Worm (Caenorhabditis elegans) whole organism, L2 larva: ENCODE measurements around the gene nas-20.
"Not testable (repeated sequence)": the region's sequence is repeated elsewhere in the genome, so short reads cannot be mapped to it uniquely, and the experiment has no call there.

Source experiments
- C34F6.9 ChIP-seq: fragments of 150-350 bp; optimal IDR thresholded peaks from 2 replicates; lab custom pipeline; 2014; ENCODE audit warnings: missing biosample characterization, missing genetic modification characterization
- R02D3.7 ChIP-seq: fragments of 150-350 bp; optimal IDR thresholded peaks from 2 replicates; lab custom pipeline; 2014; ENCODE audit warnings: missing biosample characterization, missing genetic modification characterization
- Y55F3AM.14 ChIP-seq: fragments of 200-800 bp; sonication (Bioruptor generic); optimal IDR thresholded peaks from 2 replicates; lab custom pipeline; 2018; ENCODE audit warnings: mild to moderate bottlenecking, missing genetic modification characterization, missing compliant biosample characterization
- ZK546.5 ChIP-seq: sonication (generic microtip); optimal IDR thresholded peaks from 2 replicates; lab custom pipeline; 2017; ENCODE audit warnings: missing biosample characterization, missing genetic modification characterization
- alr-1 ChIP-seq: fragments of 150-350 bp; optimal IDR thresholded peaks from 2 replicates; lab custom pipeline; 2014; ENCODE audit warnings: missing biosample characterization, missing genetic modification characterization
- aly-2 ChIP-seq: fragments of 150-350 bp; optimal IDR thresholded peaks from 2 replicates; lab custom pipeline; 2014; ENCODE audit warnings: missing biosample characterization, missing genetic modification characterization
- ama-1 ChIP-seq: fragments of 150-350 bp; optimal IDR thresholded peaks from 2 replicates; lab custom pipeline; 2018; ENCODE audit warnings: inconsistent platforms
- blmp-1 ChIP-seq: sonication (generic microtip); optimal IDR thresholded peaks from 2 replicates; lab custom pipeline; 2017; ENCODE audit warnings: missing genetic modification characterization, mild to moderate bottlenecking, missing compliant biosample characterization, antibody characterized with exemption, moderate library complexity; ENCODE audit not compliant: insufficient read depth
- ceh-82 ChIP-seq: fragments of 150-350 bp; optimal IDR thresholded peaks from 2 replicates; lab custom pipeline; 2014; ENCODE audit warnings: missing biosample characterization, missing genetic modification characterization
- crh-2 ChIP-seq: sonication (generic microtip); optimal IDR thresholded peaks from 2 replicates; lab custom pipeline; 2017; ENCODE audit warnings: missing biosample characterization, missing genetic modification characterization
- elt-1 ChIP-seq: fragments of 150-350 bp; optimal IDR thresholded peaks from 2 replicates; lab custom pipeline; 2014; ENCODE audit warnings: missing biosample characterization, missing genetic modification characterization
- fos-1 ChIP-seq: fragments of 150-350 bp; optimal IDR thresholded peaks from 2 replicates; lab custom pipeline; 2014; ENCODE audit warnings: missing biosample characterization, missing genetic modification characterization
- gmeb-1 ChIP-seq: fragments of 150-350 bp; optimal IDR thresholded peaks from 2 replicates; lab custom pipeline; 2014; ENCODE audit warnings: missing biosample characterization, missing genetic modification characterization
- lin-13 ChIP-seq: fragments of 150-350 bp; optimal IDR thresholded peaks from 2 replicates; lab custom pipeline; 2014; ENCODE audit warnings: missing biosample characterization, missing genetic modification reagents, missing genetic modification characterization
- lin-39 ChIP-seq: fragments of 150-350 bp; optimal IDR thresholded peaks from 2 replicates; lab custom pipeline; 2014; ENCODE audit warnings: missing biosample characterization, missing genetic modification reagents, missing genetic modification characterization
- lsy-2 ChIP-seq, 2 experiments: fragments of 150-350 bp in 1 of 2; sonication (generic microtip) in 1 of 2; optimal IDR thresholded peaks; 2 replicates each; lab custom pipeline; 2014 to 2017; ENCODE audit warnings: missing biosample characterization in 2 of 2, missing genetic modification characterization in 2 of 2
- mab-5 ChIP-seq: fragments of 150-350 bp; optimal IDR thresholded peaks from 2 replicates; lab custom pipeline; 2014; ENCODE audit warnings: missing biosample characterization, missing genetic modification characterization
- mbf-1 ChIP-seq: sonication (generic microtip); optimal IDR thresholded peaks from 2 replicates; lab custom pipeline; 2017; ENCODE audit warnings: missing biosample characterization, missing genetic modification characterization
- nhr-10 ChIP-seq: sonication (generic microtip); optimal IDR thresholded peaks from 2 replicates; lab custom pipeline; 2017; ENCODE audit warnings: missing biosample characterization, missing genetic modification characterization
- nhr-11 ChIP-seq: fragments of 150-350 bp; optimal IDR thresholded peaks from 2 replicates; lab custom pipeline; 2014; ENCODE audit warnings: missing biosample characterization, missing genetic modification characterization
- nhr-12 ChIP-seq: fragments of 150-350 bp; optimal IDR thresholded peaks from 2 replicates; lab custom pipeline; 2014; ENCODE audit warnings: missing biosample characterization, missing genetic modification characterization
- nhr-21 ChIP-seq: fragments of 150-350 bp; optimal IDR thresholded peaks from 2 replicates; lab custom pipeline; 2014; ENCODE audit warnings: missing biosample characterization, missing genetic modification characterization
- nhr-23 ChIP-seq: fragments of 150-350 bp; optimal IDR thresholded peaks from 2 replicates; lab custom pipeline; 2014; ENCODE audit warnings: missing biosample characterization, missing genetic modification reagents, missing genetic modification characterization
- nhr-237 ChIP-seq: fragments of 150-350 bp; optimal IDR thresholded peaks from 2 replicates; lab custom pipeline; 2014; ENCODE audit warnings: missing biosample characterization, missing genetic modification characterization
- peb-1 ChIP-seq: fragments of 150-350 bp; optimal IDR thresholded peaks from 2 replicates; lab custom pipeline; 2014; ENCODE audit warnings: missing biosample characterization, missing genetic modification characterization
- sem-4 ChIP-seq: fragments of 150-350 bp; optimal IDR thresholded peaks from 2 replicates; lab custom pipeline; 2014; ENCODE audit warnings: missing biosample characterization, missing genetic modification reagents, missing genetic modification characterization
- skn-1 ChIP-seq: sonication (generic microtip); optimal IDR thresholded peaks from 2 replicates; lab custom pipeline; 2017; ENCODE audit warnings: missing biosample characterization, missing genetic modification characterization
- sma-3 ChIP-seq: sonication (generic microtip); optimal IDR thresholded peaks from 2 replicates; lab custom pipeline; 2016; ENCODE audit warnings: missing genetic modification reagents, missing genetic modification characterization, missing compliant biosample characterization
- sma-9 ChIP-seq, 2 experiments: fragments of 150-350 bp in 1 of 2; sonication (generic microtip) in 1 of 2; optimal IDR thresholded peaks; 2 replicates each; lab custom pipeline; 2014 to 2016; ENCODE audit warnings: missing genetic modification characterization in 2 of 2, mild to moderate bottlenecking in 1 of 2, missing biosample characterization in 1 of 2, missing compliant biosample characterization in 1 of 2, missing genetic modification reagents in 1 of 2, moderate library complexity in 1 of 2
- snpc-4 ChIP-seq: fragments of 150-350 bp; optimal IDR thresholded peaks from 2 replicates; lab custom pipeline; 2014; ENCODE audit warnings: missing biosample characterization, missing genetic modification characterization
- unc-39 ChIP-seq: fragments of 150-350 bp; optimal IDR thresholded peaks from 2 replicates; lab custom pipeline; 2014; ENCODE audit warnings: missing biosample characterization, missing genetic modification characterization
- unc-55 ChIP-seq: fragments of 150-350 bp; sonication (generic microtip); optimal IDR thresholded peaks from 3 replicates; lab custom pipeline; 2014; ENCODE audit warnings: missing biosample characterization, missing genetic modification reagents, missing genetic modification characterization
- zag-1 ChIP-seq: fragments of 150-350 bp; optimal IDR thresholded peaks from 2 replicates; lab custom pipeline; 2014; ENCODE audit warnings: missing biosample characterization, missing genetic modification characterization
- ztf-1 ChIP-seq: fragments of 200-800 bp; sonication (Bioruptor generic); conservative IDR thresholded peaks from 2 replicates; pipeline ENCODE4 v1.3.6; 2022; ENCODE audit warnings: missing genetic modification characterization, missing compliant biosample characterization
- ztf-4 ChIP-seq: fragments of 150-350 bp; optimal IDR thresholded peaks from 2 replicates; lab custom pipeline; 2014; ENCODE audit warnings: missing biosample characterization, missing genetic modification characterization

The nas-20 gene

DNA sequence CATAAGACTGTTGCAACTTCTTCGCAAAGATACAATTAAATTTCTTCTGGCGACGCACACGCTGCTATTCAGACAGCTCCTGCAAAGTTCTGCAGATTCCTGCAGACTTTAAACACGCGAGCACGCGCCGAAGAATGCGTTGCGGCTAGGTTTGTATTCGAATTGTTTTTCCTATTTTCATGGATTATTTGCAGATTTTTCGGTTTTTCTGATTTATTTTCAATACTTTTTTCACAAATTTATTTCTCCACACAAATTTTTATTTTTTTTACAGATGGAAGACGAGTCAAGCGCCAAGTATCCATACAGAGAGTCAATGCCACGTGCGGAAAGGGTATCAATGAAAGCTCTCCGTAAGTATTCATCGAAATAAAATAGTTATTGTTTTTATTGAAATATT lies 3.5 kb upstream of the nas-20 start, which contains the start of gene T11F9.7:
Gene T11F9.7 (plus strand): TSS at position 301 of the 400 bp plus-strand sequence.
- TF ChIP-seq skn-1 (tag; lab: Kevin White, UChicago); crh-2 (tag; lab: Kevin White, UChicago); sma-3 (GFP tag; lab: Kevin White, UChicago): not testable (repeated sequence)

DNA sequence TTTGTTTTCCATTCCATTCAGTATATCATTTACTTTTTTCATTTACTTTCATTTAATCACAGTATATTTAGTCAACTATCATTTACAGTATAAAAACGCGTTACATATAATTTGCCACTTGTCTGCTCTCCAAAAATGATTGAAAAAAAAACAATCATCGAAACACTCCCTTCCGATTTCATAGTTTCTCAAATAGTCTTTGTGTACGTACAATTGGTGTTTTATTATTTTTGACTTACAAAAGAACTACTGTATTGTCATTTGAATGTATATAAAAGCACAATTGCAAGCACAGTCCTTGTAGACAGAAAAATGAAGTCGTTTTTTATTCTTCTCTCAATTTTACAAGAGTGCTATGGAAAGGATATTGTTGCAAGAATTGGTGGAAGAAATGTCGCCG lies 2.3 kb upstream of the nas-20 start, which contains the start of gene nas-22:
Gene nas-22 (plus strand): TSS at position 301 of the 400 bp plus-strand sequence.
- TF ChIP-seq elt-1 (tag; lab: Kevin White, UChicago), result no peak
- no peak for TF ChIP-seq unc-55 (GFP tag; lab: Kevin White, UChicago)
- no peak for TF ChIP-seq zag-1 (tag; lab: Kevin White, UChicago)
- TF ChIP-seq ZK546.5 (tag; lab: Kevin White, UChicago), result no peak
- TF ChIP-seq ztf-4, result no peak
- TF ChIP-seq sma-9 (GFP tag; optimal IDR thresholded peaks at IDR 0.05; lab: Kevin White, UChicago), result no peak
- TF ChIP-seq sma-9 (tag; optimal IDR thresholded peaks at IDR 0.05; lab: Kevin White, UChicago), result no peak
- TF ChIP-seq fos-1 (tag; lab: Kevin White, UChicago), result no peak

- peak; percentile 54 for TF ChIP-seq sma-9 (GFP tag; optimal IDR thresholded peaks at IDR 0.05; lab: Kevin White, UChicago)
- no peak for TF ChIP-seq sma-9 (tag; optimal IDR thresholded peaks at IDR 0.05; lab: Kevin White, UChicago)
- no peak for TF ChIP-seq mab-5
- TF ChIP-seq fos-1 (tag; lab: Kevin White, UChicago), result peak; percentile 82
- TF ChIP-seq crh-2 (tag; lab: Kevin White, UChicago), result peak; percentile 21
Observed at ce11 chrV:11470210-11470713, 1.8 kb downstream of the nas-20 start, which contains the start of gene aat-6. Gene aat-6, minus strand, starts transcription at chrV:11470663.

DNA sequence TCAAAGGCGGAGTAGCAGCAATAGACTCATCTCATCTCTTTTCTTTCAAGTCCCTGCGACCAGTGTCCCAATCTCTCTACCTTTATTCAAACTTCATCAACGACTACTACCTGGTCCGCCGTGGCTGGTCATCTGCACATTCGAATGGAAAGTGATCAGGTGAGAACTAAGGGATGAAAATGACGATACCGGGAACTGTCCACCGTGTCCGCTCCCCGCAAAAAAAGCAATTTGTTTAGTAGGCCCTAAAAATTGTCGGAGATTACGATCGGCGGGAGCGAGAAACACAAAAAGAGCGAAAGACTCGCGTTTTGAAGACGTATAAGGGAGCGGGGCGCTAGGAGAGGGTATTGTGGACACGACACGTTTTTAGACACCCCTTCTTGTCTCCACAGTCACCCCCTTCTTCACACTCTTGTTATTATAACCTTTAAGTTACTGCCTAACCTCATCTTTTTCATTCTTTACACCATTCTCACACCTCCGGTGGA lies 9.1 kb downstream of the nas-20 start, which contains the start of gene zipt-16:
Gene zipt-16 (plus strand): TSS at position 51 of the 491 bp plus-strand sequence.
- TF ChIP-seq ztf-1 (0 out of 2 replicates have a peak, but pooled peaks have one; percentile 60), nhr-21 (tag; lab: Kevin White, UChicago) (no peak)

- TF ChIP-seq mab-5 (no peak), mbf-1 (tag; lab: Kevin White, UChicago) (no peak), sma-3 (GFP tag; lab: Kevin White, UChicago) (no peak), Y55F3AM.14 (GFP tag; lab: Kevin White, UChicago) (no peak), ceh-82 (tag; lab: Kevin White, UChicago) (no peak), peb-1 (no peak), lsy-2 (tag; optimal IDR thresholded peaks at IDR 0.05; lab: Kevin White, UChicago) (no peak), ZK546.5 (tag; lab: Kevin White, UChicago) (no peak), unc-39 (tag; lab: Kevin White, UChicago) (no peak), gmeb-1 (tag; lab: Kevin White, UChicago) (no peak), lin-13 (no peak), aly-2 (no peak), nhr-11 (no peak), nhr-12 (no peak), R02D3.7 (tag; lab: Kevin White, UChicago) (no peak)
- TF ChIP-seq, all 48 proteins: peak for 0
Observed at ce11 chrV:11459255-11459654, 12.9 kb downstream of the nas-20 start, which contains the start of gene T11F9.1. Gene T11F9.1, plus strand, starts transcription at chrV:11459555.

DNA sequence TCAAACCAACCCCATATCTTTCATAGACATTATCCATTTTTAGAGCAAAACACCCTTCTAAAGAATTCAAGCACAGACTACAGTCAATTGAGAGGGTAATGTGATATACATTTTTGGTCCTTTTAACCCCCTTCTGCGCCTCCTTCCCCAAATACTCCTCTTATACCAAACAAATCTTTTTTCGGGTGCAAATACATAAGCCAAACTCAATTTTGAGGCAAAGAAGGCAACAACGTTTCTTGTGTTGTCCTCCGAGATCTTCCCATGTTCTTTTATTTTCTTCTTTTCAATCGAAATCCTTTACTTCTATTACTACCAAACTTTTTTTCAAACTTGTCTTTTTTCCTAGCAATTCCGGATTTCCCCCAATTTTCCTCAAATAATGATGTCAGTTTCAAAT lies 17.2 kb downstream of the nas-20 start:
- TF ChIP-seq sem-4 (tag; lab: Kevin White, UChicago), result no peak
- TF ChIP-seq lin-39, result no peak
- TF ChIP-seq ama-1 (lab: Kevin White, UChicago), result no peak
- TF ChIP-seq sma-3 (GFP tag; lab: Kevin White, UChicago), result no peak
- TF ChIP-seq unc-55 (GFP tag; lab: Kevin White, UChicago), result no peak
- TF ChIP-seq alr-1 (tag; lab: Kevin White, UChicago), result no peak
- no peak for TF ChIP-seq nhr-237
- TF ChIP-seq peb-1, result no peak
- no peak for TF ChIP-seq gmeb-1 (tag; lab: Kevin White, UChicago)
- no peak for TF ChIP-seq C34F6.9 (tag; lab: Kevin White, UChicago)
- no peak for TF ChIP-seq nhr-10
- no peak for TF ChIP-seq blmp-1 (tag; lab: Kevin White, UChicago)
- TF ChIP-seq fos-1 (tag; lab: Kevin White, UChicago), result no peak
- TF ChIP-seq nhr-23 (tag; lab: Kevin White, UChicago), result no peak
- TF ChIP-seq snpc-4 (tag; lab: Kevin White, UChicago), result no peak
- TF ChIP-seq unc-39 (tag; lab: Kevin White, UChicago), result no peak
